Fruit fly (Drosophila melanogaster): ENCODE results near the gene CG7768.

CG7768 gene

dm6 chr3L:14217677-14218254, at the start of gene CG7768:
Gene CG7768, plus strand, starts transcription at chr3L:14218204.
- peak; percentile 26 for TF ChIP-seq CG17801 (GFP tag; optimal IDR thresholded peaks at IDR 0.05; ENCODE audit: partially characterized antibody)

dm6 chr3L:14170531-14170930, 47.5 kb upstream of the CG7768 start:
- TF ChIP-seq CG17801 (GFP tag; optimal IDR thresholded peaks at IDR 0.05; ENCODE audit: partially characterized antibody): no peak

- no peak for TF ChIP-seq CG17801 (GFP tag; optimal IDR thresholded peaks at IDR 0.05; ENCODE audit: partially characterized antibody)
Measured at dm6 chr3L:14172174-14172940, 45.6 kb upstream of the CG7768 start.

dm6 chr3L:14173325-14173724, 44.7 kb upstream of the CG7768 start:
- TF ChIP-seq CG17801 (GFP tag; optimal IDR thresholded peaks at IDR 0.05; ENCODE audit: partially characterized antibody): no peak

- no peak for TF ChIP-seq CG17801 (GFP tag; optimal IDR thresholded peaks at IDR 0.05; ENCODE audit: partially characterized antibody)
Measured at dm6 chr3L:14174197-14174596, 43.8 kb upstream of the CG7768 start.

dm6 chr3L:14177476-14178179, 40.4 kb upstream of the CG7768 start:
- TF ChIP-seq CG17801 (GFP tag; optimal IDR thresholded peaks at IDR 0.05; ENCODE audit: partially characterized antibody): no peak

- TF ChIP-seq CG17801 (GFP tag; optimal IDR thresholded peaks at IDR 0.05; ENCODE audit: partially characterized antibody): no peak
Measured at dm6 chr3L:14178520-14178919, 39.5 kb upstream of the CG7768 start, which contains the start of gene D. Gene D, minus strand, starts transcription at chr3L:14178620.

dm6 chr3L:14185049-14185448, 33.0 kb upstream of the CG7768 start:
- no peak for TF ChIP-seq CG17801 (GFP tag; optimal IDR thresholded peaks at IDR 0.05; ENCODE audit: partially characterized antibody)

- no peak for TF ChIP-seq CG17801 (GFP tag; optimal IDR thresholded peaks at IDR 0.05; ENCODE audit: partially characterized antibody)
Measured at dm6 chr3L:14189431-14189830, 28.6 kb upstream of the CG7768 start, which contains the start of gene nan. Gene nan, minus strand, starts transcription at chr3L:14189648.

- no peak for TF ChIP-seq CG17801 (GFP tag; optimal IDR thresholded peaks at IDR 0.05; ENCODE audit: partially characterized antibody)
Measured at dm6 chr3L:14189957-14190624, 27.9 kb upstream of the CG7768 start.

dm6 chr3L:14190625-14191475, 27.2 kb upstream of the CG7768 start, which contains the start of gene nuf:
Gene nuf, plus strand, starts transcription at chr3L:14190870.
- peak; percentile 86 for TF ChIP-seq CG17801 (GFP tag; optimal IDR thresholded peaks at IDR 0.05; ENCODE audit: partially characterized antibody)

dm6 chr3L:14191476-14191752, 26.6 kb upstream of the CG7768 start:
- no peak for TF ChIP-seq CG17801 (GFP tag; optimal IDR thresholded peaks at IDR 0.05; ENCODE audit: partially characterized antibody)

- peak; percentile 7 for TF ChIP-seq CG17801 (GFP tag; optimal IDR thresholded peaks at IDR 0.05; ENCODE audit: partially characterized antibody)
Measured at dm6 chr3L:14193962-14194503, 24.0 kb upstream of the CG7768 start.

- TF ChIP-seq CG17801 (GFP tag; optimal IDR thresholded peaks at IDR 0.05; ENCODE audit: partially characterized antibody): no peak
Measured at dm6 chr3L:14195714-14196113, 22.3 kb upstream of the CG7768 start.
